Fruit fly (Drosophila melanogaster) whole organism, pupa: ENCODE measurements around the gene CG32409.
A peak's percentile ranks its signal among the peaks of the same experiment; 100 is the strongest.

ENCODE experiments used
- CG10348 ChIP-seq: fragments of 200-800 bp; sonication (Bioruptor generic); IDR thresholded peaks from 2 replicates; pipeline ENCODE4 v1.3.6; 2022; ENCODE audit warnings: missing biosample characterization, missing genetic modification characterization
- CG12605 ChIP-seq: fragments of 200-800 bp; sonication (Bioruptor generic); IDR thresholded peaks from 2 replicates; pipeline ENCODE4 v1.3.6; 2022; ENCODE audit warnings: missing biosample characterization, missing genetic modification characterization
- CG13204 ChIP-seq: fragments of 200-800 bp; sonication (Bioruptor generic); optimal IDR thresholded peaks from 2 replicates; lab custom pipeline; 2018; ENCODE audit warnings: missing biosample characterization, mild to moderate bottlenecking, missing genetic modification characterization, moderate library complexity
- CG14655 ChIP-seq: fragments of 200-800 bp; sonication (Bioruptor generic); optimal IDR thresholded peaks from 3 replicates; lab custom pipeline; 2017; ENCODE audit warnings: mild to moderate bottlenecking, missing biosample characterization, missing genetic modification reagents, missing genetic modification characterization
- CG15710 ChIP-seq: fragments of 200-800 bp; sonication (Bioruptor generic); optimal IDR thresholded peaks from 2 replicates; lab custom pipeline; 2018; ENCODE audit warnings: missing biosample characterization, mild to moderate bottlenecking, missing genetic modification characterization, moderate library complexity
- CG17806 ChIP-seq: fragments of 200-800 bp; sonication (Bioruptor generic); optimal IDR thresholded peaks from 2 replicates; lab custom pipeline; 2018; ENCODE audit warnings: missing biosample characterization, mild to moderate bottlenecking, missing genetic modification characterization, moderate library complexity
- CG32121 ChIP-seq: fragments of 200-800 bp; sonication (Bioruptor generic); IDR thresholded peaks from 2 replicates; pipeline ENCODE4 v1.3.6; 2022; ENCODE audit warnings: missing biosample characterization, missing genetic modification characterization
- CG34367 ChIP-seq: fragments of 200-800 bp; sonication (Bioruptor generic); optimal IDR thresholded peaks from 2 replicates; lab custom pipeline; 2018; ENCODE audit warnings: missing biosample characterization, mild to moderate bottlenecking, missing genetic modification characterization
- CG4496 ChIP-seq: fragments of 200-800 bp; sonication (Bioruptor generic); IDR thresholded peaks from 3 replicates; pipeline ENCODE4 v1.3.6; 2022; ENCODE audit warnings: missing biosample characterization, missing genetic modification characterization
- CG8159 ChIP-seq: fragments of 200-800 bp; sonication (Bioruptor generic); optimal IDR thresholded peaks from 3 replicates; lab custom pipeline; 2018; ENCODE audit warnings: missing biosample characterization, mild to moderate bottlenecking, missing genetic modification characterization, moderate library complexity
- CG8301 ChIP-seq: fragments of 200-800 bp; sonication (Bioruptor generic); optimal IDR thresholded peaks from 2 replicates; lab custom pipeline; 2018; ENCODE audit warnings: missing biosample characterization, mild to moderate bottlenecking, missing genetic modification characterization
- CG9948 ChIP-seq: fragments of 200-800 bp; sonication (Bioruptor generic); optimal IDR thresholded peaks from 2 replicates; lab custom pipeline; 2018; ENCODE audit warnings: missing biosample characterization, mild to moderate bottlenecking, missing genetic modification characterization, moderate library complexity
- D1 ChIP-seq: fragments of 200-800 bp; sonication (Bioruptor generic); optimal IDR thresholded peaks from 2 replicates; lab custom pipeline; 2018; ENCODE audit warnings: missing biosample characterization, mild to moderate bottlenecking, missing genetic modification characterization, moderate library complexity
- EcR ChIP-seq: fragments of 200-800 bp; sonication (Bioruptor generic); optimal IDR thresholded peaks from 3 replicates; lab custom pipeline; 2019; ENCODE audit warnings: missing biosample characterization, missing genetic modification characterization, mild to moderate bottlenecking, moderate library complexity, missing genetic modification reagents
- Ets98B ChIP-seq: fragments of 200-800 bp; sonication (Bioruptor generic); IDR thresholded peaks from 2 replicates; pipeline ENCODE4 v1.3.6; 2022; ENCODE audit warnings: missing biosample characterization, missing genetic modification characterization
- Pif1A ChIP-seq: fragments of 200-800 bp; sonication (Bioruptor generic); optimal IDR thresholded peaks from 3 replicates; lab custom pipeline; 2016; ENCODE audit warnings: missing biosample characterization, missing genetic modification characterization
- Pif1B ChIP-seq: fragments of 200-800 bp; sonication (Bioruptor generic); optimal IDR thresholded peaks from 3 replicates; lab custom pipeline; 2016; ENCODE audit warnings: missing biosample characterization, missing genetic modification characterization
- Snoo ChIP-seq: fragments of 200-800 bp; sonication (Bioruptor generic); optimal IDR thresholded peaks from 3 replicates; lab custom pipeline; 2017; ENCODE audit warnings: missing biosample characterization, mild to moderate bottlenecking, missing genetic modification characterization, inconsistent platforms
- fd96Ca ChIP-seq: fragments of 200-800 bp; sonication (Bioruptor generic); IDR thresholded peaks from 3 replicates; pipeline ENCODE4 v1.3.6; 2022; ENCODE audit warnings: missing biosample characterization, missing genetic modification characterization
- gl ChIP-seq: fragments of 200-800 bp; sonication (Bioruptor generic); optimal IDR thresholded peaks from 2 replicates; lab custom pipeline; 2018; ENCODE audit warnings: missing biosample characterization, mild to moderate bottlenecking, missing genetic modification characterization
- rn ChIP-seq: fragments of 200-800 bp; sonication (Bioruptor generic); IDR thresholded peaks from 2 replicates; pipeline ENCODE4 v1.3.6; 2022; ENCODE audit warnings: missing biosample characterization, missing genetic modification characterization

CG32409 gene

dm6 chr3L:5907077-5907476 lies 7.7 kb downstream of the CG32409 start, which contains the start of gene CG13288:
TSS of gene CG13288 (plus strand) at chr3L:5907381.
- TF ChIP-seq gl (tag; lab: Kevin White, UChicago) (no peak), CG12605 (GFP tag; lab: Robert Waterston, UW) (peak; percentile 85)
- TF ChIP-seq, all 21 proteins: peak for 1

DNA sequence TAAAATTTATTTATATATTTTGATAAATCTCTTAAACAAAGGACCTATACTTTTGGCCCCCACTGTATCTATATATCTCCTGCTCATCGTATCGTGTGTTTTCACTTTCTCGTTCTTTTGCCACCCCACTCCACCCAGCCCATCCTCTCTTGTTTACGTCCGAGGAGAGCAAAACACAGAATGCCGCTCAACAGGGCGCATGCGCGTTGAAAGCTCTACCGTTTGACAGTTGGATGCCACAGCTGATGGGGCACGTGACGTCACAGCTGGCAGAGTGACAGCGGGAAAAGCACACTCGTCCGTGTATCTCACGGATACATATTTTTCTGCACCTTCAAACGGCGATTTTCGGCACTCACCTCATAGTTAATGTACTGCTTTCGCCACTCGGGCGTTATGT lies 21.4 kb downstream of the CG32409 start:
- TF ChIP-seq D1 (tag; lab: Kevin White, UChicago) (no peak), CG10348 (GFP tag; lab: Robert Waterston, UW) (no peak), CG34367 (tag; lab: Kevin White, UChicago) (no peak)

dm6 chr3L:5921216-5921615 lies 21.9 kb downstream of the CG32409 start, which contains the start of gene PXo:
TSS of gene PXo (minus strand) at chr3L:5921316.
- no peak for TF ChIP-seq CG4496 (GFP tag; lab: Robert Waterston, UW)

dm6 chr3L:5922005-5922685 lies 22.8 kb downstream of the CG32409 start, which contains the start of gene CG32407:
TSS of gene CG32407 (plus strand) at chr3L:5922055.
- TF ChIP-seq gl (tag; lab: Kevin White, UChicago) (no peak), CG14655 (GFP tag; lab: Kevin White, UChicago) (no peak), Pif1A (GFP tag; lab: Kevin White, UChicago) (no peak), CG34367 (tag; lab: Kevin White, UChicago) (peak; percentile 21), CG10348 (GFP tag; lab: Robert Waterston, UW) (no peak), CG9948 (tag; lab: Kevin White, UChicago) (no peak), rn (GFP tag; lab: Robert Waterston, UW) (no peak), CG4496 (GFP tag; lab: Robert Waterston, UW) (peak; percentile 56; the same call in 1 of the 3 replicates), CG32121 (GFP tag; lab: Robert Waterston, UW) (0 out of 2 replicates have a peak, but pooled peaks have one; percentile 11), Ets98B (GFP tag; lab: Robert Waterston, UW) (peak; percentile 41; the same call in 1 of the 2 replicates), CG8159 (tag; lab: Kevin White, UChicago) (no peak), EcR (GFP tag; lab: Kevin White, UChicago) (no peak), CG17806 (tag; lab: Kevin White, UChicago) (no peak), fd96Ca (0 out of 3 replicates have a peak, but pooled peaks have one; percentile 42), CG15710 (tag; lab: Kevin White, UChicago) (no peak), D1 (tag; lab: Kevin White, UChicago) (no peak), Snoo (tag; lab: Kevin White, UChicago) (no peak), CG12605 (GFP tag; lab: Robert Waterston, UW) (no peak), Pif1B (GFP tag; lab: Kevin White, UChicago) (no peak), CG13204 (GFP tag; lab: Kevin White, UChicago) (peak; percentile 76), CG8301 (tag; lab: Kevin White, UChicago) (no peak)

dm6 chr3L:5923646-5924122 lies 24.4 kb downstream of the CG32409 start, which contains the start of gene CG33523:
TSS of gene CG33523 (plus strand) at chr3L:5923862.
- TF ChIP-seq CG17806 (tag; lab: Kevin White, UChicago) (no peak), CG10348 (GFP tag; lab: Robert Waterston, UW) (no peak), fd96Ca (no peak), CG32121 (GFP tag; lab: Robert Waterston, UW) (0 out of 2 replicates have a peak, but pooled peaks have one; percentile 19)
- TF ChIP-seq, all 21 proteins: peak for 1

DNA sequence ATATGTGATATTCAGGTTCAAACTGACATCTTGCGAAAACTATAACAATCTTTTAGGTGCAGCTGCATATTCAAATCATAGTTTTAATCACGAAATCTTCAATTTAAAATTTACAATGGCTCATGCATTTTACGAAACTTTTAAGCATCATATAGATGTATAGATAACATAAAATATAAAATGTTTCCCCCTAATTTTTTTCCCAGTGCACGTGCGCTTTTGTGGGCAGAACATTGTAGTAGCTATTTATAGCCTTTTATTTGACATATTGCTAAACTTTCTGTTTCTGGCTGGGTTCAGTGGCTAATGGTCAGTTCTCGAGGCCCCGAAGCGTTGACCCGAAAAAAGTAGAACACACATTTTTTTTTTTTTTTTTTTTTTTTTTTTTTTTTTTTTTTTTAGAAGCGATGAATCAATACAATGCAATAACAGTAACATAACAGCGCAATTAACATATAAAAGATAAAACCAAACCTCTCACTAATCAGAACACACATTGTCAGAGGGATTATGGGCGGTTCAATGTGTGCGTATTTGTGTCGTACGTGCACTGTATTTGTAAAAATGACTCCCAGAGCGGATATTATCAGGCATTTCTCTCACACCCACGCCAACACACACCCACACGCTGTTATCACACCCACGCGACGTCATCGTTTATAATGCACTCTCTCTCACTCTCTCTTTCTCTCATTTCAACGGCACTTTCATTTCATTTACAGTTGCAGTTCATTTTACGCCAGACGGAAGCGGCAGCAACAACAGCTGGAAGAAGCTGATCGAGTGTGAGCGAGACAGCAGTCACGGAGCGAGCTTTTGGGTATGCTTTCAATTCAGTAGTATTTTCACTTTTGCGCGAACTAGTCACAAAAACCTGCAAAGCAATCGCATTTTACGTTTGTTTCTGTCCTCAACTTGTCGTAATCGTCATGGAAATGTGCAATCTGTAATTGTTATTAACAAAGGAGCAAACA lies 27.0 kb downstream of the CG32409 start:
- TF ChIP-seq CG12605 (GFP tag; lab: Robert Waterston, UW) = peak; percentile 12; the same call in 1 of the 2 replicates
- peak; percentile 34 for TF ChIP-seq Pif1B (GFP tag; lab: Kevin White, UChicago)
- no peak for TF ChIP-seq CG9948 (tag; lab: Kevin White, UChicago)
- TF ChIP-seq CG13204 (GFP tag; lab: Kevin White, UChicago) = no peak
- TF ChIP-seq CG17806 (tag; lab: Kevin White, UChicago) = no peak
- peak; percentile 68 for TF ChIP-seq CG32121 (GFP tag; lab: Robert Waterston, UW)
- TF ChIP-seq Snoo (tag; lab: Kevin White, UChicago) = peak; percentile 20
- no peak for TF ChIP-seq CG8159 (tag; lab: Kevin White, UChicago)
- TF ChIP-seq CG8301 (tag; lab: Kevin White, UChicago) = peak; percentile 13
- no peak for TF ChIP-seq D1 (tag; lab: Kevin White, UChicago)
- TF ChIP-seq Ets98B (GFP tag; lab: Robert Waterston, UW) = peak; percentile 60; the same call in 1 of the 2 replicates
- TF ChIP-seq Pif1A (GFP tag; lab: Kevin White, UChicago) = peak; percentile 23
- peak; percentile 12; the same call in 1 of the 3 replicates for TF ChIP-seq fd96Ca
- TF ChIP-seq CG10348 (GFP tag; lab: Robert Waterston, UW) = no peak
- no peak for TF ChIP-seq CG34367 (tag; lab: Kevin White, UChicago)
- peak; percentile 55 for TF ChIP-seq EcR (GFP tag; lab: Kevin White, UChicago)
- peak; percentile 66; the same call in 2 of the 3 replicates for TF ChIP-seq CG4496 (GFP tag; lab: Robert Waterston, UW)
- TF ChIP-seq gl (tag; lab: Kevin White, UChicago) = no peak
- TF ChIP-seq CG14655 (GFP tag; lab: Kevin White, UChicago) = no peak
- peak; percentile 5 for TF ChIP-seq CG15710 (tag; lab: Kevin White, UChicago)
- no peak for TF ChIP-seq rn (GFP tag; lab: Robert Waterston, UW)
